Worm (Caenorhabditis elegans) whole organism, mixed stage, embryonic: ENCODE results near the gene W04G3.5.

ENCODE experiments used
- nhr-28 ChIP-seq: fragments of 150-350 bp; optimal IDR thresholded peaks from 2 replicates; lab custom pipeline; 2014; ENCODE audit warnings: missing biosample characterization, missing genetic modification characterization
- snpc-4 ChIP-seq: fragments of 150-350 bp; optimal IDR thresholded peaks from 2 replicates; lab custom pipeline; 2014; ENCODE audit warnings: missing biosample characterization, missing genetic modification characterization
- ztf-11 ChIP-seq: fragments of 150-350 bp; optimal IDR thresholded peaks from 2 replicates; lab custom pipeline; 2014; ENCODE audit warnings: missing biosample characterization, missing genetic modification characterization

DNA sequence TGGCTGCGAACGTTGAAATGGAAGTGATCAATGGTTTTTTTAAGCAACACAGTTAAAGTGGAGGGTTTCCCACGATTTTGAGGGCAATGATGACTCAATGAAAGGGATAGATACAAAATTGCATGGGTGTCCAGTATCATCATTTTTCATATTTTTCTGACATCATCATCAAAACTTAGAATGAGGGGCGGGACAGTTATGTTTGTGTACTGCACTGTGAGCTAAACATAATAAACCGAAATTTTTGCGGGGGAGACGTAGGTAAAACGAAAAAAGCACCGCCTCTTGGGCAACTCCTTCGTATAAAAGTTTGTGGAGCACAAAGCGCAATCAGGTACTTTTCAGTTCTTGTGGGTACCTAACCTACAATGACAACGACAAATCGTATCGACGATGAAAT is 19.8 kb upstream of the W04G3.5 start, which contains the start of gene C09F12.2:
- TF ChIP-seq snpc-4 (no peak), nhr-28 (tag; lab: Kevin White, UChicago) (no peak), ztf-11 (no peak)
